Fruit fly (Drosophila melanogaster) whole organism, embryonic: ENCODE data around the gene CG7579.

ENCODE experiments used
- ATbp ChIP-seq: fragments of 200-800 bp; sonication (Bioruptor generic); optimal IDR thresholded peaks from 2 replicates; lab custom pipeline; 2017; ENCODE audit warnings: missing biosample characterization, mild to moderate bottlenecking, missing genetic modification characterization, missing genetic modification reagents
- Asciz ChIP-seq: fragments of 200-800 bp; sonication (Bioruptor generic); optimal IDR thresholded peaks from 2 replicates; lab custom pipeline; 2017; ENCODE audit warnings: missing biosample characterization, mild to moderate bottlenecking, missing genetic modification characterization, missing genetic modification reagents
- CG10959 ChIP-seq: fragments of 200-800 bp; sonication (Bioruptor generic); IDR thresholded peaks from 2 replicates; pipeline ENCODE4 v1.3.6; 2022; ENCODE audit warnings: missing biosample characterization, missing genetic modification characterization
- CG11560 ChIP-seq: fragments of 200-800 bp; sonication (Bioruptor generic); IDR thresholded peaks from 3 replicates; pipeline ENCODE4 v1.3.6; 2022; ENCODE audit warnings: missing biosample characterization, missing genetic modification characterization
- CG14014 ChIP-seq: fragments of 200-800 bp; sonication (Bioruptor generic); IDR thresholded peaks from 2 replicates; pipeline ENCODE4 v1.3.6; 2022; ENCODE audit warnings: missing biosample characterization, missing genetic modification characterization
- CG17568 ChIP-seq: fragments of 200-800 bp; sonication (Bioruptor generic); optimal IDR thresholded peaks from 2 replicates; lab custom pipeline; 2018; ENCODE audit warnings: missing biosample characterization, mild to moderate bottlenecking, missing genetic modification characterization, moderate library complexity
- CG2199 ChIP-seq: fragments of 200-800 bp; sonication (Bioruptor generic); IDR thresholded peaks from 3 replicates; pipeline ENCODE4 v1.3.6; 2022; ENCODE audit warnings: missing biosample characterization, missing genetic modification characterization
- CG34376 ChIP-seq: fragments of 200-800 bp; sonication (Bioruptor generic); optimal IDR thresholded peaks from 2 replicates; lab custom pipeline; 2018; ENCODE audit warnings: missing biosample characterization, mild to moderate bottlenecking, missing genetic modification characterization
- CG3838 ChIP-seq: fragments of 200-800 bp; sonication (Bioruptor generic); optimal IDR thresholded peaks from 3 replicates; lab custom pipeline; 2016; ENCODE audit warnings: missing biosample characterization, missing genetic modification characterization
- CG6175 ChIP-seq: fragments of 200-800 bp; sonication (Bioruptor generic); IDR thresholded peaks from 3 replicates; pipeline ENCODE4 v1.3.6; 2022; ENCODE audit warnings: missing biosample characterization, missing genetic modification characterization
- CG6254 ChIP-seq: fragments of 200-800 bp; sonication (Bioruptor generic); optimal IDR thresholded peaks from 3 replicates; lab custom pipeline; 2017; ENCODE audit warnings: mild to moderate bottlenecking, missing biosample characterization, missing genetic modification reagents, missing genetic modification characterization
- CG6791 ChIP-seq: fragments of 200-800 bp; sonication (Bioruptor generic); IDR thresholded peaks from 3 replicates; pipeline ENCODE4 v1.3.6; 2022; ENCODE audit warnings: missing biosample characterization, missing genetic modification characterization; ENCODE audit not compliant: partially characterized antibody
- CG7928 ChIP-seq: fragments of 200-800 bp; sonication (Bioruptor generic); optimal IDR thresholded peaks from 2 replicates; lab custom pipeline; 2017; ENCODE audit warnings: missing biosample characterization, mild to moderate bottlenecking, missing genetic modification characterization
- CG8765 ChIP-seq: fragments of 200-800 bp; sonication (Bioruptor generic); IDR thresholded peaks from 2 replicates; pipeline ENCODE4 v1.3.6; 2022; ENCODE audit warnings: missing biosample characterization, missing genetic modification characterization
- CG8944 ChIP-seq: fragments of 200-800 bp; sonication (Bioruptor generic); optimal IDR thresholded peaks from 3 replicates; lab custom pipeline; 2016; ENCODE audit warnings: missing biosample characterization, missing genetic modification characterization
- CG9215 ChIP-seq: fragments of 200-800 bp; sonication (Bioruptor generic); IDR thresholded peaks from 2 replicates; pipeline ENCODE4 v1.3.6; 2022; ENCODE audit warnings: missing biosample characterization, missing genetic modification characterization
- CG9876 ChIP-seq: fragments of 200-800 bp; sonication (Bioruptor generic); optimal IDR thresholded peaks from 2 replicates; lab custom pipeline; 2016; ENCODE audit warnings: missing biosample characterization, missing genetic modification characterization
- Camta ChIP-seq: fragments of 200-800 bp; sonication (Bioruptor generic); optimal IDR thresholded peaks from 2 replicates; lab custom pipeline; 2016; ENCODE audit warnings: missing biosample characterization, missing genetic modification characterization
- Dad ChIP-seq: fragments of 200-800 bp; sonication (Bioruptor generic); optimal IDR thresholded peaks from 3 replicates; lab custom pipeline; 2016; ENCODE audit warnings: missing biosample characterization, missing genetic modification characterization
- Doc2 ChIP-seq: fragments of 200-800 bp; sonication (Bioruptor generic); IDR thresholded peaks from 2 replicates; pipeline ENCODE4 v1.3.6; 2022; ENCODE audit warnings: missing biosample characterization, missing genetic modification characterization
- E2f2 ChIP-seq: fragments of 200-800 bp; sonication (Bioruptor generic); IDR thresholded peaks from 2 replicates; pipeline ENCODE4 v1.3.6; 2022; ENCODE audit warnings: missing biosample characterization, missing genetic modification characterization
- Fer1 ChIP-seq: fragments of 200-800 bp; sonication (Bioruptor generic); optimal IDR thresholded peaks from 2 replicates; lab custom pipeline; 2017; ENCODE audit warnings: missing biosample characterization, mild to moderate bottlenecking, missing genetic modification characterization
- GATAe ChIP-seq: fragments of 200-800 bp; sonication (Bioruptor generic); conservative IDR thresholded peaks from 2 replicates; pipeline ENCODE4 v1.3.6; 2022; ENCODE audit warnings: missing biosample characterization, missing genetic modification characterization
- HHEX ChIP-seq: fragments of 200-800 bp; sonication (Bioruptor generic); optimal IDR thresholded peaks from 3 replicates; lab custom pipeline; 2017; ENCODE audit warnings: missing biosample characterization, mild to moderate bottlenecking, missing genetic modification characterization, missing genetic modification reagents
- HmgZ ChIP-seq: fragments of 200-800 bp; sonication (Bioruptor generic); optimal IDR thresholded peaks from 2 replicates; lab custom pipeline; 2018; ENCODE audit warnings: missing biosample characterization, mild to moderate bottlenecking, missing genetic modification characterization
- Hr78 ChIP-seq, 2 experiments: fragments of 200-800 bp in 1 of 2; fragments of >200 bp in 1 of 2; sonication (Bioruptor generic) in 1 of 2; optimal IDR thresholded peaks; 2 replicates each; lab custom pipeline; 2017 to 2019; ENCODE audit warnings: missing biosample characterization in 2 of 2, missing genetic modification characterization in 2 of 2, mild to moderate bottlenecking in 1 of 2, moderate library complexity in 1 of 2
- MTF-1 ChIP-seq: fragments of 200-800 bp; sonication (Bioruptor generic); optimal IDR thresholded peaks from 2 replicates; lab custom pipeline; 2018; ENCODE audit warnings: missing biosample characterization, mild to moderate bottlenecking, missing genetic modification characterization, borderline replicate concordance
- Med ChIP-seq: fragments of 200-800 bp; sonication (Bioruptor generic); peaks from one replicate; lab custom pipeline; 2016; ENCODE audit warnings: missing biosample characterization, missing genetic modification characterization, mild to moderate bottlenecking, inconsistent platforms, moderate library complexity
- Nf-YA ChIP-seq: fragments of 200-800 bp; sonication (Bioruptor generic); IDR thresholded peaks from 2 replicates; pipeline ENCODE4 v1.3.6; 2022; ENCODE audit warnings: missing biosample characterization, missing genetic modification characterization
- Opbp ChIP-seq: fragments of 200-800 bp; sonication (Bioruptor generic); IDR thresholded peaks from 3 replicates; pipeline ENCODE4 v1.3.6; 2022; ENCODE audit warnings: missing biosample characterization, missing genetic modification characterization; ENCODE audit not compliant: partially characterized antibody
- Scr ChIP-seq: fragments of 200-800 bp; sonication (Bioruptor generic); IDR thresholded peaks from 2 replicates; pipeline ENCODE4 v1.3.6; 2022; ENCODE audit warnings: missing biosample characterization, missing genetic modification characterization; ENCODE audit not compliant: partially characterized antibody
- Side ChIP-seq: fragments of 200-800 bp; sonication (Bioruptor generic); optimal IDR thresholded peaks from 2 replicates; lab custom pipeline; 2016; ENCODE audit warnings: missing biosample characterization, missing genetic modification characterization
- amos ChIP-seq: fragments of 200-800 bp; sonication (Bioruptor generic); IDR thresholded peaks from 2 replicates; pipeline ENCODE4 v1.3.6; 2022; ENCODE audit warnings: missing biosample characterization, missing genetic modification characterization; ENCODE audit not compliant: partially characterized antibody
- aop ChIP-seq: fragments of 200-800 bp; sonication (Bioruptor generic); IDR thresholded peaks from 2 replicates; pipeline ENCODE4 v1.3.6; 2022; ENCODE audit warnings: missing biosample characterization, missing genetic modification characterization
- bbx ChIP-seq: fragments of 200-800 bp; sonication (Bioruptor generic); IDR thresholded peaks from 2 replicates; pipeline ENCODE4 v1.3.6; 2022; ENCODE audit warnings: missing biosample characterization, missing genetic modification characterization; ENCODE audit not compliant: partially characterized antibody
- crc ChIP-seq: fragments of 200-800 bp; sonication (Bioruptor generic); optimal IDR thresholded peaks from 2 replicates; lab custom pipeline; 2016; ENCODE audit warnings: missing biosample characterization, missing genetic modification characterization
- cwo ChIP-seq: fragments of 200-800 bp; sonication (Bioruptor generic); optimal IDR thresholded peaks from 3 replicates; lab custom pipeline; 2017; ENCODE audit warnings: missing biosample characterization, missing genetic modification characterization, mild to moderate bottlenecking, moderate library complexity, missing genetic modification reagents
- gsb-n ChIP-seq: fragments of 200-800 bp; sonication (Bioruptor generic); optimal IDR thresholded peaks from 3 replicates; lab custom pipeline; 2018; ENCODE audit warnings: missing biosample characterization, mild to moderate bottlenecking, missing genetic modification characterization
- ham ChIP-seq: fragments of 200-800 bp; sonication (Bioruptor generic); IDR thresholded peaks from 2 replicates; pipeline ENCODE4 v1.3.6; 2022; ENCODE audit warnings: missing biosample characterization, missing genetic modification characterization
- jing ChIP-seq: fragments of 200-800 bp; sonication (Bioruptor generic); optimal IDR thresholded peaks from 2 replicates; lab custom pipeline; 2018; ENCODE audit warnings: missing biosample characterization, mild to moderate bottlenecking, missing genetic modification characterization
- luna ChIP-seq: fragments of 200-800 bp; sonication (Bioruptor generic); optimal IDR thresholded peaks from 2 replicates; lab custom pipeline; 2016; ENCODE audit warnings: missing biosample characterization, missing genetic modification characterization
- pzg ChIP-seq: fragments of 200-800 bp; sonication (Bioruptor generic); optimal IDR thresholded peaks from 3 replicates; lab custom pipeline; 2018; ENCODE audit warnings: missing biosample characterization, mild to moderate bottlenecking, missing genetic modification characterization, moderate library complexity
- salm ChIP-seq: fragments of 200-800 bp; sonication (Bioruptor generic); optimal IDR thresholded peaks from 2 replicates; lab custom pipeline; 2018; ENCODE audit warnings: missing biosample characterization, mild to moderate bottlenecking, missing genetic modification characterization
- sc ChIP-seq, 3 experiments: fragments of >200 bp in 2 of 3; fragments of 200-800 bp in 1 of 3; sonication (Bioruptor generic) in 1 of 3; optimal IDR thresholded peaks; 2 replicates in 2 of 3; 3 replicates in 1 of 3; lab custom pipeline; 2017; ENCODE audit warnings: mild to moderate bottlenecking in 1 of 3, missing biosample characterization in 1 of 3, missing genetic modification characterization in 1 of 3, missing genetic modification reagents in 1 of 3
- slp2 ChIP-seq: fragments of 200-800 bp; sonication (Bioruptor generic); optimal IDR thresholded peaks from 2 replicates; lab custom pipeline; 2016; ENCODE audit warnings: missing biosample characterization, missing genetic modification characterization
- stc ChIP-seq: fragments of 200-800 bp; sonication (Bioruptor generic); IDR thresholded peaks from 2 replicates; pipeline ENCODE4 v1.3.6; 2022; ENCODE audit warnings: missing biosample characterization, missing genetic modification characterization
- trh ChIP-seq: fragments of 200-800 bp; sonication (Bioruptor generic); optimal IDR thresholded peaks from 2 replicates; lab custom pipeline; 2016; ENCODE audit warnings: missing biosample characterization, missing genetic modification characterization
- vfl ChIP-seq: fragments of 200-800 bp; sonication (Bioruptor generic); optimal IDR thresholded peaks from 2 replicates; lab custom pipeline; 2016; ENCODE audit warnings: missing biosample characterization, missing genetic modification characterization
- zen ChIP-seq: fragments of 200-800 bp; sonication (Bioruptor generic); optimal IDR thresholded peaks from 3 replicates; lab custom pipeline; 2018; ENCODE audit warnings: missing biosample characterization, mild to moderate bottlenecking, missing genetic modification characterization, moderate library complexity

The CG7579 gene

DNA sequence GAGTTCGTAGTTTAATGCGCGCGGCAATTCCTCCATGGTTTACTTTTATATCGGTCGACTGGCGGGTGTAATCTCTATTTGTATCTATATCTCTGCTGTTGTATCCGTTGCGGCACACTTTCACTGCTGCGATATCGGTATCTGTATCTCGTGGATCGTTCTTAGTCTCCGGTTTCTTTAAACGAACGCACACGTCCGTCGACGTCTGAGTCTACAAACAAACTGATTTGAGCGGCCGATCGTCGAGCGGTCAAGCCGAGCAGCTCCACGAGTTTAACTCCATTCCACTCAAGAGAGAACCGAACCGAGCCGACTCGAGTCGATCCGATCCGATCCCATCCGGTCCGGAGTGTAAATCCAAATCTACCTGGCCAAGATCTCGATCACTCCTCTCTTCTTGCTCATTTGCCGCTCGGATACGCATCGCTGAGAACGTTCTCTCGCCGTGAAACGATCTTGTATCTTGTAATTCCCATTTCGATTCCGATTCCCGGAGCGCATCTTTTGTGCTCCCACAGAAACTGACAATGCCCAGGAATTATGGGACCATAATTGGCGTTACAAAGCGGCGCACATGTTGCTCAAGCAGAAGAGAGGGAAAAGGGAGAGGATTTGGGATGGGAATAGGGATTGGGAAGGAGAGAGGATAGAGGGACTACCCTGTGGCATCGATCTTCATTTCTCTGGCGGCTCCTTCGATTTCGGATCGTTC lies 16.5 kb upstream of the CG7579 start, which contains the start of gene comm2 (continued):
- no peak for TF ChIP-seq Asciz (GFP tag; lab: Kevin White, UChicago)
- TF ChIP-seq jing (GFP tag; lab: Kevin White, UChicago), result no peak
- TF ChIP-seq CG6175 (GFP tag; lab: Robert Waterston, UW), result no peak
- TF ChIP-seq CG8944, result no peak
- peak; percentile 51; the same call in 1 of the 2 replicates for TF ChIP-seq Scr (GFP tag; lab: Robert Waterston, UW)
- peak; percentile 70 for TF ChIP-seq bbx
- peak; percentile 74 for TF ChIP-seq Med (GFP tag; lab: Kevin White, UChicago)
- TF ChIP-seq Doc2, result no peak
- TF ChIP-seq CG2199 (GFP tag; lab: Robert Waterston, UW), result peak; percentile 76
- TF ChIP-seq trh (GFP tag; lab: Kevin White, UChicago), result no peak
- no peak for TF ChIP-seq cwo
- TF ChIP-seq CG8765 (GFP tag; lab: Robert Waterston, UW), result no peak
- TF ChIP-seq CG34376 (GFP tag; lab: Kevin White, UChicago), result no peak
- TF ChIP-seq CG9876 (GFP tag; lab: Kevin White, UChicago), result no peak
- no peak for TF ChIP-seq CG14014 (GFP tag; lab: Robert Waterston, UW)
- no peak for TF ChIP-seq CG3838 (GFP tag; lab: Kevin White, UChicago)
- no peak for TF ChIP-seq GATAe
- TF ChIP-seq CG10959, result no peak
- no peak for TF ChIP-seq CG11560
- TF ChIP-seq salm (tag; lab: Kevin White, UChicago), result no peak
- peak; percentile 33 for TF ChIP-seq MTF-1
- peak; percentile 2 for TF ChIP-seq Fer1 (GFP tag; lab: Kevin White, UChicago)
- TF ChIP-seq HmgZ (tag; lab: Kevin White, UChicago), result no peak
- no peak for TF ChIP-seq Nf-YA (GFP tag; lab: Robert Waterston, UW)
- TF ChIP-seq Camta (GFP tag; lab: Kevin White, UChicago), result no peak
- TF ChIP-seq Hr78 (GFP tag; optimal IDR thresholded peaks at IDR 0.05; lab: Kevin White, UChicago), result peak in 1 of 2 experiments; percentile 54
- no peak for TF ChIP-seq CG17568 (GFP tag; lab: Kevin White, UChicago)
- TF ChIP-seq CG9215 (GFP tag; lab: Robert Waterston, UW), result no peak
- peak; percentile 60; the same call in 2 of the 3 replicates for TF ChIP-seq CG6791 (GFP tag; lab: Robert Waterston, UW)
- no peak for TF ChIP-seq sc (optimal IDR thresholded peaks at IDR 0.05; lab: Kevin White, UChicago)
- TF ChIP-seq sc (GFP tag; optimal IDR thresholded peaks at IDR 0.05; lab: Kevin White, UChicago), result no peak
- no peak for TF ChIP-seq CG6254 (GFP tag; lab: Kevin White, UChicago)
- TF ChIP-seq zen, result no peak
- TF ChIP-seq aop, result peak; percentile 19; the same call in 1 of the 2 replicates
- TF ChIP-seq luna (GFP tag; lab: Kevin White, UChicago), result no peak
- TF ChIP-seq E2f2 (GFP tag; lab: Robert Waterston, UW), result no peak
- TF ChIP-seq gsb-n (tag; lab: Kevin White, UChicago), result no peak
- TF ChIP-seq crc (GFP tag; lab: Kevin White, UChicago), result no peak
- peak; percentile 69; the same call in 2 of the 3 replicates for TF ChIP-seq Opbp (GFP tag; lab: Robert Waterston, UW)
- TF ChIP-seq ATbp (GFP tag; lab: Kevin White, UChicago), result no peak
- no peak for TF ChIP-seq vfl (GFP tag; lab: Kevin White, UChicago)
- TF ChIP-seq stc (GFP tag; lab: Robert Waterston, UW), result no peak; the same call in 1 of the 2 replicates
- no peak for TF ChIP-seq slp2 (GFP tag; lab: Kevin White, UChicago)
- peak; percentile 61; the same call in 1 of the 2 replicates for TF ChIP-seq amos (GFP tag; lab: Robert Waterston, UW)
- no peak for TF ChIP-seq ham (GFP tag; lab: Robert Waterston, UW)
- no peak for TF ChIP-seq HHEX
- TF ChIP-seq CG7928 (GFP tag; lab: Kevin White, UChicago), result no peak
- TF ChIP-seq Side (GFP tag; lab: Kevin White, UChicago), result peak; percentile 18
- TF ChIP-seq Dad (GFP tag; lab: Kevin White, UChicago), result peak; percentile 1
- no peak for TF ChIP-seq pzg
